Worm (Caenorhabditis elegans) whole organism, young adult: ENCODE results near the gene F45D3.2.

ENCODE experiments used
- B0336.3 ChIP-seq: fragments of 200-800 bp; sonication (Bioruptor generic); IDR thresholded peaks from 2 replicates; pipeline ENCODE4 v1.3.6; 2022; ENCODE audit warnings: missing genetic modification characterization, missing compliant biosample characterization
- C06A6.2 ChIP-seq: fragments of 200-800 bp; sonication (Bioruptor generic); conservative IDR thresholded peaks from 2 replicates; pipeline ENCODE4 v1.3.6; 2022; ENCODE audit warnings: missing genetic modification characterization, missing compliant biosample characterization
- F22D6.2 ChIP-seq: sonication (generic microtip); optimal IDR thresholded peaks from 2 replicates; lab custom pipeline; 2016; ENCODE audit warnings: mild to moderate bottlenecking, missing genetic modification characterization, missing compliant biosample characterization
- F23B12.7 ChIP-seq: sonication (generic microtip); optimal IDR thresholded peaks from 2 replicates; lab custom pipeline; 2017; ENCODE audit warnings: missing genetic modification characterization, mild to moderate bottlenecking, missing compliant biosample characterization, antibody characterized with exemption, moderate library complexity; ENCODE audit not compliant: insufficient read depth
- F49E8.2 ChIP-seq: sonication (generic microtip); optimal IDR thresholded peaks from 3 replicates; lab custom pipeline; 2017; ENCODE audit warnings: missing genetic modification characterization, mild to moderate bottlenecking, missing compliant biosample characterization, antibody characterized with exemption, moderate library complexity; ENCODE audit not compliant: insufficient read depth
- F52B5.7 ChIP-seq: sonication (generic microtip); optimal IDR thresholded peaks from 2 replicates; lab custom pipeline; 2016; ENCODE audit warnings: mild to moderate bottlenecking, missing genetic modification characterization, missing compliant biosample characterization
- F57A8.1 ChIP-seq: fragments of 200-800 bp; sonication (Bioruptor generic); optimal IDR thresholded peaks from 2 replicates; lab custom pipeline; 2018; ENCODE audit warnings: mild to moderate bottlenecking, missing genetic modification characterization, moderate library complexity, missing compliant biosample characterization
- K12H6.12 ChIP-seq: fragments of 200-800 bp; sonication (Bioruptor generic); optimal IDR thresholded peaks from 2 replicates; lab custom pipeline; 2018; ENCODE audit warnings: mild to moderate bottlenecking, missing genetic modification characterization, missing compliant biosample characterization
- ZK185.1 ChIP-seq: sonication (generic microtip); optimal IDR thresholded peaks from 2 replicates; lab custom pipeline; 2016; ENCODE audit warnings: mild to moderate bottlenecking, missing genetic modification characterization, missing compliant biosample characterization; ENCODE audit not compliant: poor library complexity, severe bottlenecking
- aptf-2 ChIP-seq: fragments of 200-800 bp; sonication (Bioruptor generic); conservative IDR thresholded peaks from 2 replicates; pipeline ENCODE4 v1.3.6; 2022; ENCODE audit warnings: missing genetic modification reagents, missing genetic modification characterization, missing compliant biosample characterization
- atf-7 ChIP-seq: sonication (generic microtip); optimal IDR thresholded peaks from 2 replicates; lab custom pipeline; 2017; ENCODE audit warnings: mild to moderate bottlenecking, missing genetic modification characterization, missing compliant biosample characterization
- bed-1 ChIP-seq: fragments of 200-800 bp; sonication (Bioruptor generic); IDR thresholded peaks from 2 replicates; pipeline ENCODE4 v1.3.6; 2022; ENCODE audit warnings: missing genetic modification reagents, missing genetic modification characterization, missing compliant biosample characterization
- ccch-3 ChIP-seq: fragments of 200-800 bp; sonication (Bioruptor generic); optimal IDR thresholded peaks from 2 replicates; lab custom pipeline; 2018; ENCODE audit warnings: mild to moderate bottlenecking, missing genetic modification characterization, missing compliant biosample characterization
- ceh-27 ChIP-seq: fragments of 200-800 bp; sonication (Bioruptor generic); optimal IDR thresholded peaks from 2 replicates; lab custom pipeline; 2018; ENCODE audit warnings: mild to moderate bottlenecking, missing genetic modification characterization, moderate library complexity, missing compliant biosample characterization
- ceh-58 ChIP-seq: fragments of 200-800 bp; sonication (Bioruptor generic); IDR thresholded peaks from 2 replicates; pipeline ENCODE4 v1.3.6; 2022; ENCODE audit warnings: missing genetic modification characterization, missing compliant biosample characterization
- ceh-91 ChIP-seq: fragments of 200-800 bp; sonication (Bioruptor generic); IDR thresholded peaks from 2 replicates; pipeline ENCODE4 v1.3.6; 2022; ENCODE audit warnings: missing genetic modification reagents, missing genetic modification characterization, missing compliant biosample characterization
- chd-7 ChIP-seq: sonication (generic microtip); optimal IDR thresholded peaks from 2 replicates; lab custom pipeline; 2016; ENCODE audit warnings: mild to moderate bottlenecking, missing genetic modification characterization, moderate library complexity, missing compliant biosample characterization
- dpff-1 ChIP-seq: sonication (generic microtip); optimal IDR thresholded peaks from 2 replicates; lab custom pipeline; 2017; ENCODE audit warnings: mild to moderate bottlenecking, missing genetic modification characterization, missing compliant biosample characterization
- dpl-1 ChIP-seq: fragments of 150-350 bp; optimal IDR thresholded peaks from 2 replicates; lab custom pipeline; 2014; ENCODE audit warnings: missing biosample characterization, missing genetic modification reagents, missing genetic modification characterization
- egl-18 ChIP-seq: fragments of 200-800 bp; sonication (Bioruptor generic); IDR thresholded peaks from 2 replicates; pipeline ENCODE4 v1.3.6; 2022; ENCODE audit warnings: missing genetic modification reagents, missing genetic modification characterization, missing compliant biosample characterization
- egrh-3 ChIP-seq: fragments of 200-800 bp; sonication (Bioruptor generic); IDR thresholded peaks from 2 replicates; pipeline ENCODE4 v1.3.6; 2022; ENCODE audit warnings: missing genetic modification reagents, missing genetic modification characterization, missing compliant biosample characterization
- fkh-3 ChIP-seq: sonication (generic microtip); optimal IDR thresholded peaks from 2 replicates; lab custom pipeline; 2016; ENCODE audit warnings: mild to moderate bottlenecking, missing genetic modification characterization, missing compliant biosample characterization
- gei-17 ChIP-seq: fragments of 200-800 bp; sonication (Bioruptor generic); optimal IDR thresholded peaks from 2 replicates; lab custom pipeline; 2018; ENCODE audit warnings: mild to moderate bottlenecking, missing genetic modification characterization, missing compliant biosample characterization
- hlh-26 ChIP-seq: fragments of 200-800 bp; sonication (Bioruptor generic); conservative IDR thresholded peaks from 2 replicates; pipeline ENCODE4 v1.3.6; 2022; ENCODE audit warnings: missing genetic modification reagents, missing genetic modification characterization, missing compliant biosample characterization
- hmg-20 ChIP-seq: fragments of 200-800 bp; sonication (Bioruptor generic); IDR thresholded peaks from 2 replicates; pipeline ENCODE4 v1.3.6; 2022; ENCODE audit warnings: missing genetic modification reagents, missing genetic modification characterization, missing compliant biosample characterization
- lag-1 ChIP-seq: fragments of 200-800 bp; sonication (Bioruptor generic); IDR thresholded peaks from 2 replicates; pipeline ENCODE4 v1.3.6; 2022; ENCODE audit warnings: missing genetic modification reagents, missing genetic modification characterization, missing compliant biosample characterization
- lsy-27 ChIP-seq: sonication (generic microtip); optimal IDR thresholded peaks from 2 replicates; lab custom pipeline; 2017; ENCODE audit warnings: missing genetic modification characterization, mild to moderate bottlenecking, missing compliant biosample characterization, antibody characterized with exemption, missing genotype, borderline replicate concordance; ENCODE audit not compliant: insufficient read depth
- nfya-1 ChIP-seq: sonication (generic microtip); optimal IDR thresholded peaks from 2 replicates; lab custom pipeline; 2017; ENCODE audit warnings: antibody characterized with exemption, missing compliant biosample characterization, missing genetic modification characterization, borderline replicate concordance; ENCODE audit not compliant: insufficient read depth
- nhr-90 ChIP-seq: sonication (generic microtip); optimal IDR thresholded peaks from 2 replicates; lab custom pipeline; 2016; ENCODE audit warnings: missing genotype, mild to moderate bottlenecking, missing genetic modification characterization, missing compliant biosample characterization
- repo-1 ChIP-seq: sonication (generic microtip); optimal IDR thresholded peaks from 2 replicates; lab custom pipeline; 2017; ENCODE audit warnings: mild to moderate bottlenecking, missing genetic modification characterization, missing compliant biosample characterization
- sdz-38 ChIP-seq: sonication (generic microtip); optimal IDR thresholded peaks from 2 replicates; lab custom pipeline; 2016; ENCODE audit warnings: missing genotype, missing genetic modification characterization, missing compliant biosample characterization
- sea-2 ChIP-seq: fragments of 200-800 bp; sonication (Bioruptor generic); IDR thresholded peaks from 2 replicates; pipeline ENCODE4 v1.3.6; 2022; ENCODE audit warnings: missing genetic modification characterization, missing compliant biosample characterization
- snpc-4 ChIP-seq, 5 experiments: fragments of 150-350 bp in 1 of 5; sonication (generic microtip) in 4 of 5; optimal IDR thresholded peaks; 2 replicates each; lab custom pipeline; 2014 to 2018; ENCODE audit warnings: missing genetic modification characterization in 5 of 5, missing biosample characterization in 3 of 5, antibody characterized with exemption in 2 of 5, mild to moderate bottlenecking in 2 of 5, missing compliant biosample characterization in 2 of 5, missing genotype in 2 of 5, moderate library complexity in 2 of 5, missing genetic modification reagents in 1 of 5
- unc-130 ChIP-seq: sonication (generic microtip); optimal IDR thresholded peaks from 2 replicates; lab custom pipeline; 2016; ENCODE audit warnings: missing genetic modification reagents, missing genetic modification characterization, missing compliant biosample characterization

The F45D3.2 gene

DNA sequence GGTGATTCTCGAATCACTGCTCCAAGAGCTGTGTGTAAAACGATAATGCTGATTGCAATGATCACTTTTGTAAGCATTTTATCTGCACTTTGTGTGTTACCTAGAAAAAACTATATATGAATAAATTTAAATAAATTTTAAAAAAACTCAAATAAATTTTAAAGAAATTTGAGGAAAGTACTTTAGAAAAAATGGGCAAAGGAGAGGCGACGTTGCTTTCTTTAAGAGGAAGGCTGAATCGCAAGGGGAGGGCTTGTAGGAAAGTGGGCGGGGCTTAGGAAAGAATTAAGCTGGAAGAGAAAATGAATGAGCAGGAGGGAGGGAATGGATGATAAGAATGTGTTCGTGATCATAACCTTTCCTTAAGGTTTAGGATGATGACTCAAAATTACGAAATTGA lies 27.0 kb downstream of the F45D3.2 start, which contains the start of gene E02A10.4:
TSS of gene E02A10.4 (minus strand) at position 101 of the 400 bp plus-strand sequence.
- no peak for TF ChIP-seq dpff-1
- no peak for TF ChIP-seq ceh-27 (GFP tag; lab: Kevin White, UChicago)
- no peak for TF ChIP-seq lag-1
- no peak for TF ChIP-seq lsy-27 (tag; lab: Kevin White, UChicago)
- TF ChIP-seq repo-1 = no peak
- TF ChIP-seq egrh-3 (GFP tag; lab: Robert Waterston, UW) = no peak
- no peak for TF ChIP-seq ccch-3 (GFP tag; lab: Kevin White, UChicago)
- TF ChIP-seq atf-7 = no peak
- no peak for TF ChIP-seq egl-18 (GFP tag; lab: Robert Waterston, UW)
- TF ChIP-seq hlh-26 (GFP tag; lab: Robert Waterston, UW) = no peak
- no peak for TF ChIP-seq B0336.3 (GFP tag; lab: Robert Waterston, UW)
- TF ChIP-seq F57A8.1 = no peak
- no peak for TF ChIP-seq K12H6.12 (tag; lab: Kevin White, UChicago)
- no peak for TF ChIP-seq bed-1 (GFP tag; lab: Robert Waterston, UW)
- no peak for TF ChIP-seq nfya-1 (tag; lab: Kevin White, UChicago)
- TF ChIP-seq chd-7 (tag; lab: Kevin White, UChicago) = no peak
- no peak for TF ChIP-seq F52B5.7 (tag; lab: Kevin White, UChicago)

DNA sequence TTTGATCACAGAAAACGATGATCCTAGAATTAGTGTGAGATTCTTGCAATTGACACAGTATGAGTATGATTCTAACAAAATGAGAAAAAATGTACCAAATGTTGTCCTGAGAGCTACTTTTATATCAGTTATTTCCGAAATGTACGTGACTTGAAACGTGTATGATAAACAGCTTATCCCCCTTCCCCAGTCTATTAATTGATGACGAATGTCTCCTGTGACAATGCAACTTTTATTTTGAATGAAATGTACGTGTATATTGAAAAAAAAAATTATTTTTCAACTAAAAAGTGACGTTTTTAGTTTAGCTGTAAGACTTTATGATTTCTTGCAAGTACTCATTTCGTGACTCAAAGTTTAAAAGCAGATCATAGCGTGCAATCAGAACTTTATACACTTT lies 29.4 kb downstream of the F45D3.2 start:
- TF ChIP-seq ceh-91 (GFP tag; lab: Robert Waterston, UW) = no peak
- TF ChIP-seq sdz-38 (tag; lab: Kevin White, UChicago) = no peak
- TF ChIP-seq unc-130 (GFP tag; lab: Kevin White, UChicago) = no peak

DNA sequence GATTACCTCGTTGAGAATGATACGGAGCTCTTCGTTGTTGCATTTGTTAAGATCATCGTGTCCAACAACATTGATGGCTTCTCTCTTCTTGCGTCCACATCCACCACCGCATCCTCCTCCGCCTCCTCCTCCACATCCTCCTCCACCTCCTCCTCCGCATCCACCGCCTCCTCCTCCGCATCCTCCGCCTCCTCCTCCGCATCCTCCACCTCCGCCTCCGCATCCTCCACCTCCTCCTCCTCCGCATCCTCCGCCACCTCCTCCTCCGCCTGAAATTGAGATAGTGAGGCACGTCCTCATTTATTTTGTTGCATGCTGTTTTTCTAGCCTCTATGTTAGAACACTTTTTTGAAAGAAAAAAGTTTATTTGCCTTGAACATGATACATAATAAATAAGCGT lies 35.0 kb downstream of the F45D3.2 start:
- TF ChIP-seq F23B12.7 (no peak), ceh-27 (GFP tag; lab: Kevin White, UChicago) (no peak), F22D6.2 (tag; lab: Kevin White, UChicago) (no peak), egrh-3 (GFP tag; lab: Robert Waterston, UW) (peak; percentile 97), fkh-3 (no peak), hmg-20 (GFP tag; lab: Robert Waterston, UW) (no peak), nhr-90 (tag; lab: Kevin White, UChicago) (no peak), sea-2 (GFP tag; lab: Robert Waterston, UW) (0 out of 2 replicates have a peak, but pooled peaks have one; percentile 28), ZK185.1 (tag; lab: Kevin White, UChicago) (no peak), gei-17 (GFP tag; lab: Kevin White, UChicago) (no peak), F49E8.2 (tag; lab: Kevin White, UChicago) (no peak)
- TF ChIP-seq, all 124 proteins: peak for 2

DNA sequence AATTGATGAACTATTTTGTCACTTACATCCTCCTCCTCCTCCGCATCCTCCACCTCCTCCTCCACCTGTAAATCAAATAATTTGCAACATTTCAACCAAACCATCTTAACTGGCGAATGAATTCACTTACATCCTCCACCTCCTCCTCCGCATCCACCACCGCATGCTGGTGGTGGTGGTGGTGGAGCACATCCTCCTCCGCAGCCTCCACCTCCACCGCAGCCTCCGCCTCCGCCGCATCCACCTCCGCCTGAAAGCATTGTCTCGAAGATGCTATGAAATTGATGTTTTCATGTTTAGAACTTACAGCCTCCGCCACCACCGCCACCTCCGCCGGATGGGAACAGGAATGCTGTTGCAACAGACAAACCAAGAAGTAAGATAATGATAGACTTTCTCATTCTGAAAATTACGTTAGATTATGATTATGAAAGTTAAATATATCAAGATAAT lies 35.7 kb downstream of the F45D3.2 start, which contains the start of gene grl-23:
TSS of gene grl-23 (minus strand) at position 403 of the 453 bp plus-strand sequence.
- TF ChIP-seq C06A6.2 (GFP tag; lab: Robert Waterston, UW) = no peak
- no peak for TF ChIP-seq F49E8.2 (tag; lab: Kevin White, UChicago)
- TF ChIP-seq egrh-3 (GFP tag; lab: Robert Waterston, UW) = peak; percentile 87
- no peak for TF ChIP-seq snpc-4 (GFP tag; optimal IDR thresholded peaks at IDR 0.05; lab: Kevin White, UChicago)
- no peak for TF ChIP-seq snpc-4 (tag; optimal IDR thresholded peaks at IDR 0.05; lab: Kevin White, UChicago)
- TF ChIP-seq dpl-1 (GFP tag; lab: Kevin White, UChicago) = no peak
- TF ChIP-seq F22D6.2 (tag; lab: Kevin White, UChicago) = no peak
- TF ChIP-seq aptf-2 = no peak
- no peak for TF ChIP-seq ceh-58 (GFP tag; lab: Robert Waterston, UW)
